Worm (Caenorhabditis elegans) whole organism, late embryonic: Measurements from ENCODE around the gene ZC155.4.
A peak's percentile ranks its signal among the peaks of the same experiment; 100 is the strongest.

Experiments used
- C08G9.2 ChIP-seq: sonication (generic microtip); optimal IDR thresholded peaks from 2 replicates; lab custom pipeline; 2016; ENCODE audit warnings: mild to moderate bottlenecking, missing genetic modification characterization, moderate library complexity, missing compliant biosample characterization
- K02D7.2 ChIP-seq: sonication (generic microtip); optimal IDR thresholded peaks from 2 replicates; lab custom pipeline; 2017; ENCODE audit warnings: mild to moderate bottlenecking, missing genetic modification characterization, missing compliant biosample characterization
- T23F11.4 ChIP-seq: fragments of 200-800 bp; sonication (Bioruptor generic); optimal IDR thresholded peaks from 2 replicates; lab custom pipeline; 2018; ENCODE audit warnings: mild to moderate bottlenecking, missing genetic modification characterization, missing compliant biosample characterization
- Y22D7AL.16 ChIP-seq: sonication (generic microtip); optimal IDR thresholded peaks from 2 replicates; lab custom pipeline; 2016; ENCODE audit warnings: missing genetic modification characterization, missing compliant biosample characterization
- ceh-14 ChIP-seq: sonication (generic microtip); optimal IDR thresholded peaks from 2 replicates; lab custom pipeline; 2016; ENCODE audit warnings: missing genotype, missing genetic modification characterization, missing compliant biosample characterization
- ceh-19 ChIP-seq: fragments of 200-800 bp; sonication (Bioruptor generic); optimal IDR thresholded peaks from 2 replicates; lab custom pipeline; 2018; ENCODE audit warnings: mild to moderate bottlenecking, missing genetic modification characterization, missing compliant biosample characterization
- ceh-24 ChIP-seq: sonication (generic microtip); optimal IDR thresholded peaks from 2 replicates; lab custom pipeline; 2016; ENCODE audit warnings: mild to moderate bottlenecking, missing genetic modification characterization, missing compliant biosample characterization
- ceh-31 ChIP-seq: sonication (generic microtip); optimal IDR thresholded peaks from 2 replicates; lab custom pipeline; 2016; ENCODE audit warnings: missing genetic modification characterization, missing compliant biosample characterization
- ceh-34 ChIP-seq: sonication (generic microtip); optimal IDR thresholded peaks from 2 replicates; lab custom pipeline; 2016; ENCODE audit warnings: mild to moderate bottlenecking, missing genetic modification characterization, missing compliant biosample characterization
- ceh-48 ChIP-seq: sonication (generic microtip); optimal IDR thresholded peaks from 2 replicates; lab custom pipeline; 2016; ENCODE audit warnings: missing genetic modification characterization, inconsistent platforms, missing compliant biosample characterization
- che-1 ChIP-seq: sonication (generic microtip); optimal IDR thresholded peaks from 2 replicates; lab custom pipeline; 2016; ENCODE audit warnings: mild to moderate bottlenecking, missing genetic modification characterization, missing compliant biosample characterization
- dmd-4 ChIP-seq: sonication (generic microtip); optimal IDR thresholded peaks from 2 replicates; lab custom pipeline; 2016; ENCODE audit warnings: borderline replicate concordance, missing genetic modification characterization, missing compliant biosample characterization
- elt-4 ChIP-seq: sonication (generic microtip); optimal IDR thresholded peaks from 2 replicates; lab custom pipeline; 2016; ENCODE audit warnings: missing genetic modification characterization, missing compliant biosample characterization
- eyg-1 ChIP-seq: sonication (generic microtip); optimal IDR thresholded peaks from 2 replicates; lab custom pipeline; 2016; ENCODE audit warnings: missing genotype, missing genetic modification characterization, missing compliant biosample characterization
- fkh-10 ChIP-seq: fragments of 150-350 bp; optimal IDR thresholded peaks from 2 replicates; lab custom pipeline; 2014; ENCODE audit warnings: missing biosample characterization, missing genetic modification reagents, missing genetic modification characterization
- fkh-6 ChIP-seq: sonication (generic microtip); optimal IDR thresholded peaks from 2 replicates; lab custom pipeline; 2016; ENCODE audit warnings: missing genetic modification characterization, missing compliant biosample characterization
- gmeb-2 ChIP-seq: sonication (generic microtip); optimal IDR thresholded peaks from 2 replicates; lab custom pipeline; 2016; ENCODE audit warnings: missing genetic modification characterization, inconsistent platforms, missing compliant biosample characterization
- hlh-13 ChIP-seq: fragments of 200-800 bp; sonication (Bioruptor generic); optimal IDR thresholded peaks from 2 replicates; lab custom pipeline; 2018; ENCODE audit warnings: mild to moderate bottlenecking, missing genetic modification characterization, missing compliant biosample characterization
- hlh-30 ChIP-seq: sonication (generic microtip); optimal IDR thresholded peaks from 2 replicates; lab custom pipeline; 2017; ENCODE audit warnings: antibody characterized with exemption, missing genetic modification characterization, missing compliant biosample characterization; ENCODE audit not compliant: insufficient read depth
- hlh-8 ChIP-seq: sonication (generic microtip); optimal IDR thresholded peaks from 2 replicates; lab custom pipeline; 2016; ENCODE audit warnings: missing genotype, missing genetic modification characterization, missing compliant biosample characterization
- lin-11 ChIP-seq: fragments of 200-800 bp; sonication (Bioruptor generic); optimal IDR thresholded peaks from 2 replicates; lab custom pipeline; 2018; ENCODE audit warnings: mild to moderate bottlenecking, missing genetic modification characterization, missing compliant biosample characterization
- nfya-1 ChIP-seq: sonication (generic microtip); optimal IDR thresholded peaks from 2 replicates; lab custom pipeline; 2017; ENCODE audit warnings: missing genetic modification characterization, mild to moderate bottlenecking, missing compliant biosample characterization, antibody characterized with exemption, moderate library complexity
- nhr-11 ChIP-seq: fragments of 150-350 bp; optimal IDR thresholded peaks from 2 replicates; lab custom pipeline; 2014; ENCODE audit warnings: missing biosample characterization, missing genetic modification characterization
- nhr-232 ChIP-seq: sonication (generic microtip); optimal IDR thresholded peaks from 2 replicates; lab custom pipeline; 2016; ENCODE audit warnings: missing genetic modification characterization, missing compliant biosample characterization
- npax-4 ChIP-seq: sonication (generic microtip); optimal IDR thresholded peaks from 2 replicates; lab custom pipeline; 2016; ENCODE audit warnings: missing genetic modification characterization, missing compliant biosample characterization
- pax-1 ChIP-seq: fragments of 150-350 bp; optimal IDR thresholded peaks from 2 replicates; lab custom pipeline; 2014; ENCODE audit warnings: missing biosample characterization, missing genetic modification characterization
- pros-1 ChIP-seq: fragments of 150-350 bp; optimal IDR thresholded peaks from 2 replicates; lab custom pipeline; 2014; ENCODE audit warnings: missing biosample characterization, missing genetic modification reagents, missing genetic modification characterization
- ref-2 ChIP-seq: sonication (generic microtip); optimal IDR thresholded peaks from 2 replicates; lab custom pipeline; 2016; ENCODE audit warnings: missing genetic modification characterization, missing compliant biosample characterization
- sdc-2 ChIP-seq: sonication (generic microtip); optimal IDR thresholded peaks from 2 replicates; lab custom pipeline; 2016; ENCODE audit warnings: missing genotype, missing genetic modification characterization, missing compliant biosample characterization
- sox-2 ChIP-seq: fragments of 200-800 bp; sonication (Bioruptor generic); IDR thresholded peaks from 2 replicates; pipeline ENCODE4 v1.3.6; 2022; ENCODE audit warnings: missing genetic modification reagents, missing genetic modification characterization, missing compliant biosample characterization
- syd-9 ChIP-seq: sonication (generic microtip); optimal IDR thresholded peaks from 2 replicates; lab custom pipeline; 2016; ENCODE audit warnings: mild to moderate bottlenecking, missing genetic modification characterization, moderate library complexity, missing compliant biosample characterization
- unc-3 ChIP-seq, 2 experiments: fragments of 200-800 bp in 1 of 2; sonication (Bioruptor generic) in 1 of 2; sonication (generic microtip) in 1 of 2; conservative IDR thresholded peaks in 1 of 2; optimal IDR thresholded peaks in 1 of 2; 2 replicates each; pipeline versions ENCODE4 v1.3.6 to Lab custom; 2016 to 2022; ENCODE audit warnings: missing compliant biosample characterization in 2 of 2, missing genetic modification characterization in 2 of 2, missing genetic modification reagents in 1 of 2
- unc-55 ChIP-seq: sonication (generic microtip); optimal IDR thresholded peaks from 2 replicates; lab custom pipeline; 2017; ENCODE audit warnings: missing biosample characterization, missing genetic modification reagents, missing genetic modification characterization
- unc-86 ChIP-seq: sonication (generic microtip); optimal IDR thresholded peaks from 2 replicates; lab custom pipeline; 2016; ENCODE audit warnings: missing genetic modification characterization, missing compliant biosample characterization

The ZC155.4 gene

DNA sequence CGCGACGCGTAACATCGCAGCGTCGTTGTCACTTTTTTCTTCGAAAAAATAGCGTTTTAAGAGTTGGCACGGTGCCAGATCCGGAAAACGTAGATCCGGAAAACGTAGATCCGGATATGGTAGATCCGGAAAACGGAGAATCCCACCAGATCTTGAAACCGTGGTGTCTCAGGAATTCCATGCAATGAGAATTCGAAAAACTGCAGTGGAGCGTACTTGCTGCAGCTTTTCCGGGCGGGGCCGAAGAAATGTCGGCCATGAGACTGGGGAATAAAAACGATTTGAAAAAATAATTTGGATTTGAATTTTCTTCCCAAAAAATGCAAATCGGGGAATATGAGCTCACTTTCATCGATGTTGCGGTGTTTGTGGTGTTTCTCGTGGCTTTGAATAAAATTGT lies 42.8 kb downstream of the ZC155.4 start, which contains the start of gene K10D2.5 (continued):
- peak; percentile 51 for TF ChIP-seq pros-1
- peak; percentile 60 for TF ChIP-seq K02D7.2 (tag; lab: Kevin White, UChicago)
- peak; percentile 25 for TF ChIP-seq nhr-232
- TF ChIP-seq lin-11 (tag; lab: Kevin White, UChicago), result no peak
- TF ChIP-seq nfya-1 (tag; lab: Kevin White, UChicago), result peak; percentile 78
- peak; percentile 91 for TF ChIP-seq elt-4 (tag; lab: Kevin White, UChicago)
- TF ChIP-seq C08G9.2 (tag; lab: Kevin White, UChicago), result peak; percentile 100
- no peak for TF ChIP-seq T23F11.4 (GFP tag; lab: Kevin White, UChicago)
- TF ChIP-seq syd-9 (tag; lab: Kevin White, UChicago), result peak; percentile 82
- peak; percentile 79 for TF ChIP-seq unc-3 (GFP tag; conservative IDR thresholded peaks at IDR 0.05; lab: Robert Waterston, UW)
- peak; percentile 45 for TF ChIP-seq unc-3 (tag; optimal IDR thresholded peaks at IDR 0.05; lab: Kevin White, UChicago)
- peak; percentile 94 for TF ChIP-seq ceh-34 (tag; lab: Kevin White, UChicago)
- no peak for TF ChIP-seq Y22D7AL.16 (tag; lab: Kevin White, UChicago)
- TF ChIP-seq npax-4 (tag; lab: Kevin White, UChicago), result no peak
- TF ChIP-seq ceh-14, result peak; percentile 95
- peak; percentile 39 for TF ChIP-seq ceh-48 (tag; lab: Kevin White, UChicago)
- TF ChIP-seq ceh-24 (tag; lab: Kevin White, UChicago), result no peak
- TF ChIP-seq ref-2 (tag; lab: Kevin White, UChicago), result peak; percentile 99
- TF ChIP-seq fkh-6 (tag; lab: Kevin White, UChicago), result peak; percentile 85
- TF ChIP-seq gmeb-2 (tag; lab: Kevin White, UChicago), result peak; percentile 55
- TF ChIP-seq sox-2, result peak; percentile 23
- TF ChIP-seq pax-1 (tag; lab: Kevin White, UChicago), result peak; percentile 49
- peak; percentile 100 for TF ChIP-seq ceh-31 (tag; lab: Kevin White, UChicago)

DNA sequence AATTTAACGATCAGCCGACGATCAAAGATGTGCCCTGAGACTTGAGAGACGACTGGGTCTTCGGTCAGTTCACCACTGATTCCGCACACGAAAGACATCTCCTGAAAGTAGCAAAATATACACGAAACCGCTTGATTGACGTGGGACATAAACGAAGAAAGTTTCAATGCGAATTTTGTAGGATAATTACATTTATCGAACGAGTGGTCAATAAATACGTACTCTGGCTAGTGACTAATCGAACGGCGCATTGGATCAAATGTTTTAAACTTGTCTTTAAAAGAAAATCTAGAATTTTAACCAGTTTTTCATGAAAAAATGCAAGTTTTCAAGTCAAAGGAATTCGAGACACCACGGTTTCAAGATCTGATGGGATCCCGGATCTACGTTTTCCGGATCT lies 43.3 kb downstream of the ZC155.4 start, which contains the start of gene prp-19:
Gene prp-19 (minus strand): TSS at position 101 of the 400 bp plus-strand sequence.
- no peak for TF ChIP-seq dmd-4 (tag; lab: Kevin White, UChicago)

DNA sequence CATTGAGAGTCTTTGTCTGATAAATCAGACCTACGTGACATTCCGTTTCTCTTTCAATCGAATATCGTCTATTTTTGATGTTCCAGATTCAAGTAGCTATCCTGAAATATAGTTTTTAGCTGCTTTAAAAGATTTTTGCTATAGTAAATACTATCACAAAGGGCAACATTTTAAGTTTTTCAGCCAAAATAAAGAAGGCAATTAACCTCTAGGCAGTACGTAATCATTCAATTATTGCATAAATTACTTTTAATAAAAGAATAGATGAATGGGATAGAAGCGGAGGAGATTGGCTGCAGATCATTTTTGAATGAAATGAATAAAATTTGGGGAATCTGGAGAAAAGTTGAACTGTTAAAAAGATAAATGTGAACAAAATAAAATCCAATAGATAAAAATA lies 45.6 kb downstream of the ZC155.4 start, which contains the start of gene ulp-1:
Gene ulp-1 (minus strand): TSS at position 101 of the 400 bp plus-strand sequence.
- TF ChIP-seq che-1 (tag; lab: Kevin White, UChicago) (no peak), sdc-2 (tag; lab: Kevin White, UChicago) (no peak), hlh-13 (GFP tag; lab: Kevin White, UChicago) (no peak), nhr-11 (tag; lab: Kevin White, UChicago) (no peak), Y22D7AL.16 (tag; lab: Kevin White, UChicago) (no peak), ceh-19 (GFP tag; lab: Kevin White, UChicago) (no peak), hlh-30 (tag; lab: Kevin White, UChicago) (no peak), eyg-1 (tag; lab: Kevin White, UChicago) (no peak), unc-55 (GFP tag; lab: Kevin White, UChicago) (no peak), fkh-10 (GFP tag; lab: Kevin White, UChicago) (no peak)
- TF ChIP-seq, all 69 proteins: peak for 0

DNA sequence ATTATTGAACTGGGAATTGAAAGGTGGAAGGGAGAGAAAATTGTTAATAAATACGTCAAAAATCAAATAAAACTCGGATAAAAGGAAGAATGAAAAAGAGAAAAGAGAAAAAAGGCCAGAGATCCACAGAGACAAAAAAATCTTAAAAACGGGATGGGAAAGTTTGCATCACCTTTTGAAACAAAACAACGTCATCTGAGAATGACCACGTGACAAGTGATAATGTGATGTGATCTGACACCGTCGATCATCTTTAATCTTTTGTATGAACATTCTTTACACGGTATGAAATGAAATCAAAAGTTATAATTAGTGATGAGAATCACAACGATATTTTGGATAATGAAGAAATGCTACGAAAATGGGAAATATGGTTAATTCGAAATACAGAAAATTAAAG lies 49.5 kb downstream of the ZC155.4 start:
- no peak for TF ChIP-seq unc-86
- TF ChIP-seq ref-2 (tag; lab: Kevin White, UChicago), result no peak
- no peak for TF ChIP-seq nfya-1 (tag; lab: Kevin White, UChicago)
- no peak for TF ChIP-seq hlh-8 (tag; lab: Kevin White, UChicago)
- TF ChIP-seq ceh-34 (tag; lab: Kevin White, UChicago), result no peak
- TF ChIP-seq nhr-11 (tag; lab: Kevin White, UChicago), result no peak
